Worm (Caenorhabditis elegans): ENCODE measurements around the gene rnf-121.

ce11 chrIII:4170903-4171377, at the start of gene rnf-121, which contains the start of gene C16C10.4:
- no peak for TF ChIP-seq egl-18 (GFP tag; IDR thresholded peaks at IDR 0.05)
- TF ChIP-seq ceh-79 (tag; optimal IDR thresholded peaks at IDR 0.05): no peak
- peak; percentile 61; the same call in 1 of the 2 replicates for TF ChIP-seq D2030.7 (GFP tag; IDR thresholded peaks at IDR 0.05)
- TF ChIP-seq attf-6 (GFP tag; IDR thresholded peaks at IDR 0.05): no peak
- no peak for TF ChIP-seq ztf-3 (GFP tag; optimal IDR thresholded peaks at IDR 0.05)
- no peak for TF ChIP-seq nfya-1 (tag; optimal IDR thresholded peaks at IDR 0.05; ENCODE audit: borderline replicate concordance, insufficient read depth)
- peak in 1 of 2 experiments; percentile 42 for TF ChIP-seq let-607 (tag; optimal IDR thresholded peaks at IDR 0.05)
- peak; percentile 68 for TF ChIP-seq attf-5 (GFP tag; optimal IDR thresholded peaks at IDR 0.05)
- TF ChIP-seq lin-40 (tag; optimal IDR thresholded peaks at IDR 0.05): peak; percentile 46

Data from whole organism, young adult.